Fruit fly (Drosophila melanogaster): ENCODE results near the gene CG6933.

- TF ChIP-seq usp (GFP tag; optimal IDR thresholded peaks at IDR 0.05), result no peak
- no peak for TF ChIP-seq Dll (optimal IDR thresholded peaks at IDR 0.05)
- TF ChIP-seq CG8478 (optimal IDR thresholded peaks at IDR 0.05), result no peak
- TF ChIP-seq pan (optimal IDR thresholded peaks at IDR 0.05), result no peak
- TF ChIP-seq psq (optimal IDR thresholded peaks at IDR 0.05), result no peak
- TF ChIP-seq EcR (GFP tag; optimal IDR thresholded peaks at IDR 0.05), result peak in 1 of 2 experiments; percentile 24
These were observed 33.8 kb downstream of the CG6933 start for dm6 chr3L:20186294-20187020.

Measured in whole organism.